Worm (Caenorhabditis elegans) whole organism, L4/young adult: ENCODE data around the gene B0393.9.

Experiments
- dao-5 ChIP-seq: sonication (generic microtip); optimal IDR thresholded peaks from 2 replicates; lab custom pipeline; 2016; ENCODE audit warnings: missing genotype, missing genetic modification characterization, moderate library complexity, missing compliant biosample characterization
- him-1 ChIP-seq: sonication (generic microtip); optimal IDR thresholded peaks from 2 replicates; lab custom pipeline; 2016; ENCODE audit warnings: missing genotype, missing genetic modification reagents, missing genetic modification characterization, missing compliant biosample characterization

ce11 chrIII:4762846-4763245 lies 17.1 kb downstream of the B0393.9 start:
- TF ChIP-seq him-1 (tag; lab: Kevin White, UChicago) (no peak), dao-5 (tag; lab: Kevin White, UChicago) (no peak)
